Worm (Caenorhabditis elegans) whole organism, L2 larva: Measurements from ENCODE around the gene ndub-3.

ENCODE experiments used
- C34F6.9 ChIP-seq: fragments of 150-350 bp; optimal IDR thresholded peaks from 2 replicates; lab custom pipeline; 2014; ENCODE audit warnings: missing biosample characterization, missing genetic modification characterization
- F13H6.1 ChIP-seq: sonication (generic microtip); optimal IDR thresholded peaks from 2 replicates; lab custom pipeline; 2016; ENCODE audit warnings: missing genetic modification characterization, missing compliant biosample characterization
- R02D3.7 ChIP-seq: fragments of 150-350 bp; optimal IDR thresholded peaks from 2 replicates; lab custom pipeline; 2014; ENCODE audit warnings: missing biosample characterization, missing genetic modification characterization
- Y55F3AM.14 ChIP-seq: fragments of 200-800 bp; sonication (Bioruptor generic); optimal IDR thresholded peaks from 2 replicates; lab custom pipeline; 2018; ENCODE audit warnings: mild to moderate bottlenecking, missing genetic modification characterization, missing compliant biosample characterization
- ZK546.5 ChIP-seq: sonication (generic microtip); optimal IDR thresholded peaks from 2 replicates; lab custom pipeline; 2017; ENCODE audit warnings: missing biosample characterization, missing genetic modification characterization
- alr-1 ChIP-seq: fragments of 150-350 bp; optimal IDR thresholded peaks from 2 replicates; lab custom pipeline; 2014; ENCODE audit warnings: missing biosample characterization, missing genetic modification characterization
- aly-2 ChIP-seq: fragments of 150-350 bp; optimal IDR thresholded peaks from 2 replicates; lab custom pipeline; 2014; ENCODE audit warnings: missing biosample characterization, missing genetic modification characterization
- ama-1 ChIP-seq: fragments of 150-350 bp; optimal IDR thresholded peaks from 2 replicates; lab custom pipeline; 2018; ENCODE audit warnings: inconsistent platforms
- blmp-1 ChIP-seq: sonication (generic microtip); optimal IDR thresholded peaks from 2 replicates; lab custom pipeline; 2017; ENCODE audit warnings: missing genetic modification characterization, mild to moderate bottlenecking, missing compliant biosample characterization, antibody characterized with exemption, moderate library complexity; ENCODE audit not compliant: insufficient read depth
- ceh-16 ChIP-seq: fragments of 150-350 bp; optimal IDR thresholded peaks from 2 replicates; lab custom pipeline; 2014; ENCODE audit warnings: missing biosample characterization, missing genetic modification characterization
- ceh-82 ChIP-seq: fragments of 150-350 bp; optimal IDR thresholded peaks from 2 replicates; lab custom pipeline; 2014; ENCODE audit warnings: missing biosample characterization, missing genetic modification characterization
- crh-2 ChIP-seq: sonication (generic microtip); optimal IDR thresholded peaks from 2 replicates; lab custom pipeline; 2017; ENCODE audit warnings: missing biosample characterization, missing genetic modification characterization
- dmd-4 ChIP-seq: sonication (generic microtip); optimal IDR thresholded peaks from 2 replicates; lab custom pipeline; 2017; ENCODE audit warnings: missing biosample characterization, missing genetic modification characterization
- egl-27 ChIP-seq: sonication (generic microtip); optimal IDR thresholded peaks from 3 replicates; lab custom pipeline; 2017; ENCODE audit warnings: missing biosample characterization, missing genetic modification reagents, missing genetic modification characterization
- elt-1 ChIP-seq: fragments of 150-350 bp; optimal IDR thresholded peaks from 2 replicates; lab custom pipeline; 2014; ENCODE audit warnings: missing biosample characterization, missing genetic modification characterization
- elt-3 ChIP-seq: sonication (generic microtip); optimal IDR thresholded peaks from 2 replicates; lab custom pipeline; 2017; ENCODE audit warnings: missing biosample characterization, missing genetic modification characterization
- fos-1 ChIP-seq: fragments of 150-350 bp; optimal IDR thresholded peaks from 2 replicates; lab custom pipeline; 2014; ENCODE audit warnings: missing biosample characterization, missing genetic modification characterization
- gmeb-1 ChIP-seq: fragments of 150-350 bp; optimal IDR thresholded peaks from 2 replicates; lab custom pipeline; 2014; ENCODE audit warnings: missing biosample characterization, missing genetic modification characterization
- lin-11 ChIP-seq: fragments of 150-350 bp; sonication (generic microtip); optimal IDR thresholded peaks from 2 replicates; lab custom pipeline; 2014; ENCODE audit warnings: missing biosample characterization, missing genetic modification characterization, inconsistent platforms, mixed read lengths
- lin-13 ChIP-seq: fragments of 150-350 bp; optimal IDR thresholded peaks from 2 replicates; lab custom pipeline; 2014; ENCODE audit warnings: missing biosample characterization, missing genetic modification reagents, missing genetic modification characterization
- lin-39 ChIP-seq: fragments of 150-350 bp; optimal IDR thresholded peaks from 2 replicates; lab custom pipeline; 2014; ENCODE audit warnings: missing biosample characterization, missing genetic modification reagents, missing genetic modification characterization
- lsy-2 ChIP-seq, 2 experiments: fragments of 150-350 bp in 1 of 2; sonication (generic microtip) in 1 of 2; optimal IDR thresholded peaks; 2 replicates each; lab custom pipeline; 2014 to 2017; ENCODE audit warnings: missing biosample characterization in 2 of 2, missing genetic modification characterization in 2 of 2
- mab-5 ChIP-seq: fragments of 150-350 bp; optimal IDR thresholded peaks from 2 replicates; lab custom pipeline; 2014; ENCODE audit warnings: missing biosample characterization, missing genetic modification characterization
- mbf-1 ChIP-seq: sonication (generic microtip); optimal IDR thresholded peaks from 2 replicates; lab custom pipeline; 2017; ENCODE audit warnings: missing biosample characterization, missing genetic modification characterization
- mdl-1 ChIP-seq, 2 experiments: fragments of 150-350 bp in 1 of 2; sonication (generic microtip) in 1 of 2; optimal IDR thresholded peaks; 2 replicates each; lab custom pipeline; 2017; ENCODE audit warnings: missing biosample characterization in 2 of 2, missing genetic modification characterization in 2 of 2
- nhr-10 ChIP-seq: sonication (generic microtip); optimal IDR thresholded peaks from 2 replicates; lab custom pipeline; 2017; ENCODE audit warnings: missing biosample characterization, missing genetic modification characterization
- nhr-11 ChIP-seq: fragments of 150-350 bp; optimal IDR thresholded peaks from 2 replicates; lab custom pipeline; 2014; ENCODE audit warnings: missing biosample characterization, missing genetic modification characterization
- nhr-12 ChIP-seq: fragments of 150-350 bp; optimal IDR thresholded peaks from 2 replicates; lab custom pipeline; 2014; ENCODE audit warnings: missing biosample characterization, missing genetic modification characterization
- nhr-129 ChIP-seq: fragments of 150-350 bp; optimal IDR thresholded peaks from 2 replicates; lab custom pipeline; 2014; ENCODE audit warnings: missing biosample characterization, missing genetic modification characterization
- nhr-21 ChIP-seq: fragments of 150-350 bp; optimal IDR thresholded peaks from 2 replicates; lab custom pipeline; 2014; ENCODE audit warnings: missing biosample characterization, missing genetic modification characterization
- nhr-23 ChIP-seq: fragments of 150-350 bp; optimal IDR thresholded peaks from 2 replicates; lab custom pipeline; 2014; ENCODE audit warnings: missing biosample characterization, missing genetic modification reagents, missing genetic modification characterization
- nhr-237 ChIP-seq: fragments of 150-350 bp; optimal IDR thresholded peaks from 2 replicates; lab custom pipeline; 2014; ENCODE audit warnings: missing biosample characterization, missing genetic modification characterization
- nhr-25 ChIP-seq: fragments of 150-350 bp; sonication (generic microtip); optimal IDR thresholded peaks from 3 replicates; lab custom pipeline; 2014; ENCODE audit warnings: missing biosample characterization, missing genetic modification characterization
- nhr-6 ChIP-seq: fragments of 150-350 bp; optimal IDR thresholded peaks from 2 replicates; lab custom pipeline; 2014; ENCODE audit warnings: missing biosample characterization, missing genetic modification characterization
- nhr-77 ChIP-seq: fragments of 150-350 bp; optimal IDR thresholded peaks from 2 replicates; lab custom pipeline; 2014; ENCODE audit warnings: missing biosample characterization, missing genetic modification characterization
- peb-1 ChIP-seq: fragments of 150-350 bp; optimal IDR thresholded peaks from 2 replicates; lab custom pipeline; 2014; ENCODE audit warnings: missing biosample characterization, missing genetic modification characterization
- sem-4 ChIP-seq: fragments of 150-350 bp; optimal IDR thresholded peaks from 2 replicates; lab custom pipeline; 2014; ENCODE audit warnings: missing biosample characterization, missing genetic modification reagents, missing genetic modification characterization
- skn-1 ChIP-seq: sonication (generic microtip); optimal IDR thresholded peaks from 2 replicates; lab custom pipeline; 2017; ENCODE audit warnings: missing biosample characterization, missing genetic modification characterization
- sma-3 ChIP-seq: sonication (generic microtip); optimal IDR thresholded peaks from 2 replicates; lab custom pipeline; 2016; ENCODE audit warnings: missing genetic modification reagents, missing genetic modification characterization, missing compliant biosample characterization
- sma-9 ChIP-seq, 2 experiments: fragments of 150-350 bp in 1 of 2; sonication (generic microtip) in 1 of 2; optimal IDR thresholded peaks; 2 replicates each; lab custom pipeline; 2014 to 2016; ENCODE audit warnings: missing genetic modification characterization in 2 of 2, mild to moderate bottlenecking in 1 of 2, missing biosample characterization in 1 of 2, missing compliant biosample characterization in 1 of 2, missing genetic modification reagents in 1 of 2, moderate library complexity in 1 of 2
- snpc-4 ChIP-seq: fragments of 150-350 bp; optimal IDR thresholded peaks from 2 replicates; lab custom pipeline; 2014; ENCODE audit warnings: missing biosample characterization, missing genetic modification characterization
- unc-39 ChIP-seq: fragments of 150-350 bp; optimal IDR thresholded peaks from 2 replicates; lab custom pipeline; 2014; ENCODE audit warnings: missing biosample characterization, missing genetic modification characterization
- unc-55 ChIP-seq: fragments of 150-350 bp; sonication (generic microtip); optimal IDR thresholded peaks from 3 replicates; lab custom pipeline; 2014; ENCODE audit warnings: missing biosample characterization, missing genetic modification reagents, missing genetic modification characterization
- unc-62 ChIP-seq: fragments of 150-350 bp; optimal IDR thresholded peaks from 2 replicates; lab custom pipeline; 2014; ENCODE audit warnings: missing biosample characterization, missing genetic modification reagents, missing genetic modification characterization
- zag-1 ChIP-seq: fragments of 150-350 bp; optimal IDR thresholded peaks from 2 replicates; lab custom pipeline; 2014; ENCODE audit warnings: missing biosample characterization, missing genetic modification characterization
- ztf-1 ChIP-seq: fragments of 200-800 bp; sonication (Bioruptor generic); conservative IDR thresholded peaks from 2 replicates; pipeline ENCODE4 v1.3.6; 2022; ENCODE audit warnings: missing genetic modification characterization, missing compliant biosample characterization
- ztf-11 ChIP-seq: sonication (generic microtip); optimal IDR thresholded peaks from 2 replicates; lab custom pipeline; 2017; ENCODE audit warnings: missing biosample characterization, missing genetic modification characterization
- ztf-4 ChIP-seq: fragments of 150-350 bp; optimal IDR thresholded peaks from 2 replicates; lab custom pipeline; 2014; ENCODE audit warnings: missing biosample characterization, missing genetic modification characterization

Gene ndub-3

DNA sequence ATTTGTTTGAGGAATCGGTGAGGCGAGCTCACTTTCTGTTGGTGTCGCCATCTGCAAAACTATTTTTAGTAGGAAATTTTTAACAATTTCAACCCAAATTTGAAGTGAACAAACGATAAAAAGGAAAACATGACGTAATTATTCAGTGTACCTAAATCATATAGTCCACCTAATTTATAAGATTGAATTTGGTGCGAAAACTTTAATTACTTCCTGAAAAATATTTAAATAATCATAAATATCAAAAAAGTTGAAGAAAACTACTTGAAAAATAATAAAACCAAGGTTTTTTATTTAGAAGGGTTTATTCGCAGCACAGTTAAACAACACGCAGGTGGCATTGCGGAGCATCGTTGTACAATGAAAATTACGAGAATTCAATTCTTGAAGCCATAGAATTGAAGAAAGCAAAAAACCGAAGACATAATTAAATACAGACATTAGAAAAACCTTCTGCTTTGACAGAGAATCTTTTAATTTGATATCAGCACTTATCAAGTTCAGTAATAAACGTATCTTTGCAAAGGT lies 8.9 kb upstream of the ndub-3 start, which contains the start of gene tomm-40:
TSS of gene tomm-40 (minus strand) at position 51 of the 528 bp plus-strand sequence.
- TF ChIP-seq unc-55 (GFP tag; lab: Kevin White, UChicago) (peak; percentile 37), nhr-25 (no peak), C34F6.9 (tag; lab: Kevin White, UChicago) (peak; percentile 39)

DNA sequence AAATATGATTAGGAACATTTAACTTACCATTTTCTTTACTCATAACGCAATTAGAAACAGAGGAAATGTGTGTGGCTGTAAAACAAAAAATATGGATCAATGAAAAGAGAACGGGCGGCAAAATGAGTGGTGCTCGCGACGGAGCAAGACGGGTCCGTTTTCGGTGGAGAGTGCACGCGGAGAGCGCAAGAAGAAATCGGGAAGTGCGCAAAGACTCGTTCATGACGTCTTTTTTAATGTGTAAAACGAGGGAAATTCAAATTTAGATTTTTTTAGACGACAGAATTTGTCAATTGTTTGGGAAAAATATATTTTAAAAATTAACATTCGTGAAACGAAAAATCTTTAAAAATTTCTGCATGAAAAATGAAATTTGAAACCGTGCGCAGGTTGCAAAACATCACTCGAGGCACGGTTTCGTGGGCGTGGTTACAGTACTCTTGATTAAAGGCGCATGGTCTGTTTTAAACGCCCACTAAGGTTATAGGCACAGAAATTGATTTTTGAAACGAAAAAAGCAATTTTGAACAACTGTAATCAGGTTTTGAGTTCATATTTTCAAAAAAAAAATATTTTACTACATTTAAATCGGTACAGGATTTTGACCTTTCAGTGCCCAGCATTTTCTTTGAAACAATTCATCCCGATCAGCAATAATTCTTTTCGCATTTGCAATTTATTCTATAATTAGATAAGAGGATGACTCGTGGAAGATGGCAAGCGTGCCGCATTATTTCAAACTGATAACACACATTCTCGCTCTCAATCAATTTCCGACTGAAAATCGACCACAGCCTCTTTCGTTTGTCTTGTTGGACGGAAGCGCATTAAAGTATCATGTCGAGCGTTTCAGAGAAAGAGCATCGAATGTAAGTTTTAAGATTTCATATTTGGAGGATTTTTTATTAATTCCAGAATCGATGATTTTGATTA lies 4.8 kb upstream of the ndub-3 start, which contains the start of the genes szy-20 and C18E9.5:
TSS of gene szy-20 (minus strand) at position 83 of the 933 bp plus-strand sequence.
TSS of gene C18E9.5 (plus strand) at position 730 of the 933 bp plus-strand sequence.
- TF ChIP-seq nhr-237 (tag; lab: Kevin White, UChicago) (no peak), nhr-23 (tag; lab: Kevin White, UChicago) (no peak), ztf-4 (tag; lab: Kevin White, UChicago) (peak; percentile 41), peb-1 (tag; lab: Kevin White, UChicago) (no peak), skn-1 (tag; lab: Kevin White, UChicago) (no peak), mdl-1 (tag; optimal IDR thresholded peaks at IDR 0.05; lab: Kevin White, UChicago) (peak in 1 of 2 experiments; percentile 23), sma-3 (GFP tag; lab: Kevin White, UChicago) (peak; percentile 59), nhr-6 (tag; lab: Kevin White, UChicago) (no peak), nhr-12 (no peak), lin-11 (peak; percentile 61), ZK546.5 (tag; lab: Kevin White, UChicago) (peak; percentile 50), unc-39 (tag; lab: Kevin White, UChicago) (no peak), ceh-82 (tag; lab: Kevin White, UChicago) (no peak), snpc-4 (tag; lab: Kevin White, UChicago) (peak; percentile 26), nhr-10 (tag; lab: Kevin White, UChicago) (peak; percentile 35), Y55F3AM.14 (no peak), mbf-1 (tag; lab: Kevin White, UChicago) (no peak), F13H6.1 (tag; lab: Kevin White, UChicago) (peak; percentile 83), aly-2 (tag; lab: Kevin White, UChicago) (no peak), alr-1 (no peak), unc-62 (no peak), sem-4 (tag; lab: Kevin White, UChicago) (peak; percentile 1), ceh-16 (tag; lab: Kevin White, UChicago) (no peak), nhr-129 (tag; lab: Kevin White, UChicago) (peak; percentile 71), fos-1 (tag; lab: Kevin White, UChicago) (peak; percentile 94), dmd-4 (tag; lab: Kevin White, UChicago) (no peak), ztf-11 (no peak), R02D3.7 (tag; lab: Kevin White, UChicago) (peak; percentile 63), gmeb-1 (tag; lab: Kevin White, UChicago) (peak; percentile 96), ztf-1 (no peak), ama-1 (lab: Kevin White, UChicago) (no peak), unc-55 (GFP tag; lab: Kevin White, UChicago) (peak; percentile 93), lsy-2 (tag; optimal IDR thresholded peaks at IDR 0.05; lab: Kevin White, UChicago) (peak; percentile 86 to 94), nhr-25 (peak; percentile 81), elt-3 (tag; lab: Kevin White, UChicago) (no peak), lin-13 (peak; percentile 82), nhr-11 (tag; lab: Kevin White, UChicago) (no peak), nhr-21 (tag; lab: Kevin White, UChicago) (peak; percentile 50), blmp-1 (tag; lab: Kevin White, UChicago) (no peak), sma-9 (GFP tag; optimal IDR thresholded peaks at IDR 0.05; lab: Kevin White, UChicago) (peak; percentile 74), sma-9 (tag; optimal IDR thresholded peaks at IDR 0.05; lab: Kevin White, UChicago) (no peak), elt-1 (tag; lab: Kevin White, UChicago) (no peak), lin-39 (tag; lab: Kevin White, UChicago) (no peak), C34F6.9 (tag; lab: Kevin White, UChicago) (peak; percentile 90), zag-1 (peak; percentile 73), mab-5 (peak; percentile 88), crh-2 (tag; lab: Kevin White, UChicago) (peak; percentile 75), nhr-77 (tag; lab: Kevin White, UChicago) (no peak), egl-27 (tag; lab: Kevin White, UChicago) (peak; percentile 71)
